Worm (Caenorhabditis elegans): ENCODE data around the gene C15H9.3.

C15H9.3 gene

DNA sequence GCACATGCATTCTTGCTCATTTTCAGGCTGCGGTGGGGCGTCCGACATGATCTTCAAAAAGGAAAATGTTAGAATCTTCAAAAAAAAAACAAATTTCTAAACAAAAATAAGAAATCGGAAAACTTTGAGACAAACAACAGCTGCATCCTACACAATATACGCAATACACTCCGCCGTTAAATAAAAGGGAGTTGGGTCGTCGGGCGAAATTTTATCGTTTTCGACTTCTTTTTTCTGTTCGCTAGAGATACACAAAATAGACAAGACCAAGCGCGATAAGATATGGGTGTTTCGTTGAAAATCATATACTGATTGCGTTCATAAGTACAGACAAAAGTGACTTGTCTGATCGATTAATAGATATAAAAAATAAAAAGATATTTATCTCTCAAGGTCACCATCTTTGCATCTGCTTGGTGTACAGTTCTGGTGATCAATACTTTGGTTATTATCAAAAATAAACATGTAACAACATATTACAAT, 6.3 kb upstream of the C15H9.3 start, which contains the start of gene kynu-1:
kynu-1 (minus strand) TSS at position 51 of the 483 bp plus-strand sequence.
- TF ChIP-seq nhr-71 (tag; optimal IDR thresholded peaks at IDR 0.05) = peak; percentile 19
- TF ChIP-seq lsy-2 (tag; optimal IDR thresholded peaks at IDR 0.05) = no peak
- TF ChIP-seq nhr-85 (tag) = peak; percentile 71
- peak; percentile 62 for TF ChIP-seq lin-14 (GFP tag; optimal IDR thresholded peaks at IDR 0.05)
- TF ChIP-seq dpl-1 (GFP tag; optimal IDR thresholded peaks at IDR 0.05) = no peak
- TF ChIP-seq mdl-1 (tag; optimal IDR thresholded peaks at IDR 0.05) = no peak
- TF ChIP-seq skn-1 (tag; optimal IDR thresholded peaks at IDR 0.05) = no peak
- no peak for TF ChIP-seq fkh-8 (tag; optimal IDR thresholded peaks at IDR 0.05)
- TF ChIP-seq blmp-1 (tag; optimal IDR thresholded peaks at IDR 0.05) = peak; percentile 90
- no peak for TF ChIP-seq unc-86 (tag; optimal IDR thresholded peaks at IDR 0.05)
- no peak for TF ChIP-seq ama-1 (optimal IDR thresholded peaks at IDR 0.05)
- peak; percentile 25 for TF ChIP-seq nhr-90 (tag; optimal IDR thresholded peaks at IDR 0.05; ENCODE audit: poor library complexity)
- TF ChIP-seq snu-23 (GFP tag; optimal IDR thresholded peaks at IDR 0.05) = peak; percentile 9
- TF ChIP-seq elt-3 (tag; optimal IDR thresholded peaks at IDR 0.05) = peak in 3 of 6 experiments; percentile 43 to 84 (median 61)
- no peak for TF ChIP-seq ceh-8 (GFP tag; optimal IDR thresholded peaks at IDR 0.05)
- no peak for TF ChIP-seq C34B4.2 (tag; optimal IDR thresholded peaks at IDR 0.05)
- no peak for TF ChIP-seq fkh-4 (tag; optimal IDR thresholded peaks at IDR 0.05; ENCODE audit: borderline replicate concordance)
- TF ChIP-seq Y116A8C.19 (tag; optimal IDR thresholded peaks at IDR 0.05; ENCODE audit: borderline replicate concordance) = no peak
- peak; percentile 56 for TF ChIP-seq nhr-20 (tag; optimal IDR thresholded peaks at IDR 0.05)

DNA sequence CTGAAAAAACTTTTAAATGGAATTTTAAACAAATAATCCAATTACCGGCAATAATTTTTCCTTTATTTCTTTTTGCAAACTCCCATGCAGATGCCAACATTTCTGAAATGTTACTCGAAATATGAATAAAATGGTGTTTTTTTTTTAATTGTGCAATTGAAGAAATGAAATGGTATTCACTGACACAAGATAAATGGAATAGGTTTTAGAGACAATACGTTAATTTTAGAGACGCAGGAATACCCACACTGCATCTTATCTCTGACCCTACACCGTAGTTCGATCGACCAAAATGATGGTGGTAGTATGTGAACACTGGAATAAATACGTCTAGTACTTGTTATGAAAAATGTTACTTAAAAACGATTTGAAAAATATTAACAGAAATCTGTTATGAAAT, 2.8 kb upstream of the C15H9.3 start, which contains the start of gene prx-3:
prx-3 (minus strand) TSS at position 101 of the 400 bp plus-strand sequence.
- no peak for TF ChIP-seq nhr-11 (tag; optimal IDR thresholded peaks at IDR 0.05)
- TF ChIP-seq C34B4.2 (tag; optimal IDR thresholded peaks at IDR 0.05) = no peak
- TF ChIP-seq nhr-20 (tag; optimal IDR thresholded peaks at IDR 0.05) = peak; percentile 46

DNA sequence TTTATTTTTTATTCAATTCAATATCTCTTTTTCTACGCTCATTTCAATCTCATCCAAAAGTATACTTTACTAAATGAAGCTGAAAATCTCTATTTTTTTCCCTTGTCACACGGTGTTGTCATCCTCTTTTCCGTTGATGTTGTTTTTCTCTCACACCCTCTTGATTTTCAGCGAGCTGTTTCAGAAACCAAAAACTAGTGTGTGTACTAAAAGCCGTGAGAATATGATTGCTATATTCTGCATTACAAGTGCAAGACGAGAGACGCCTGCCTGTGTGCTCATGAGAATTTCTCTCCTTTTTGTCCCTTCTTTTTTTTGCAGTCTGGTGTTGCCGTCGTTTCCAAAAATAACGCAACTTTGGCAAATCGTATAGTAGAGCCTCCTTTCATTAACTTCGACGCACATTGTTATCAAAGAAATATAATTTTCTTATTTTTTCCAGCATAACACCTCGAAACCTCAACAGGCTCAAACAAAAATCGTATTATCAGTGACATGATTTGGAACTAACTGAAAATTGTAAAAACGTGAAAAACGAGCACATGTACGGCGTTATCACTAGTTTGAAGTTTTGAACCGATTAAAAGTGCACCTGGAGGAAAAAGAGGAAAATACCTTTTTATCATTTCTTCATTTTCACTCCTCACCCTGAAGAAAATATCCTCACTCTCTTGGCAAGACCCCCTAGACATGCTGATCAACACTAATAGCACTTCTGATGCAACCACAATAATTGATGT, 2.7 kb downstream of the C15H9.3 start, which contains the start of gene C15H9.2:
C15H9.2 (plus strand) TSS at position 441 of the 740 bp plus-strand sequence.
- TF ChIP-seq nhr-19 (GFP tag; conservative IDR thresholded peaks at IDR 0.05) (no peak), Y116A8C.19 (tag; optimal IDR thresholded peaks at IDR 0.05; ENCODE audit: borderline replicate concordance) (no peak), egl-13 (tag; optimal IDR thresholded peaks at IDR 0.05) (no peak), mef-2 (tag; optimal IDR thresholded peaks at IDR 0.05) (no peak), mdl-1 (tag; optimal IDR thresholded peaks at IDR 0.05) (no peak), fkh-8 (tag; optimal IDR thresholded peaks at IDR 0.05) (peak; percentile 53), lin-14 (GFP tag; optimal IDR thresholded peaks at IDR 0.05) (peak; percentile 20), nhr-11 (tag; optimal IDR thresholded peaks at IDR 0.05) (no peak), efl-1 (optimal IDR thresholded peaks at IDR 0.05) (no peak), efl-1 (GFP tag; optimal IDR thresholded peaks at IDR 0.05 in 1 of 2) (no peak), nhr-76 (tag; optimal IDR thresholded peaks at IDR 0.05) (no peak), xbp-1 (tag; optimal IDR thresholded peaks at IDR 0.05) (no peak), elt-2 (tag; optimal IDR thresholded peaks at IDR 0.05) (peak; percentile 56), efl-3 (GFP tag; optimal IDR thresholded peaks at IDR 0.05) (no peak), snpc-4 (tag; optimal IDR thresholded peaks at IDR 0.05) (no peak), tbx-2 (tag; optimal IDR thresholded peaks at IDR 0.05) (no peak), ces-1 (GFP tag; optimal IDR thresholded peaks at IDR 0.05) (no peak), fkh-4 (tag; optimal IDR thresholded peaks at IDR 0.05; ENCODE audit: borderline replicate concordance) (no peak), lin-13 (GFP tag; optimal IDR thresholded peaks at IDR 0.05) (no peak), zag-1 (tag; optimal IDR thresholded peaks at IDR 0.05) (no peak), aly-2 (tag; optimal IDR thresholded peaks at IDR 0.05) (no peak), nhr-28 (tag; optimal IDR thresholded peaks at IDR 0.05) (no peak), ztf-11 (tag; optimal IDR thresholded peaks at IDR 0.05) (no peak), unc-62 (GFP tag; optimal IDR thresholded peaks at IDR 0.05) (no peak), irx-1 (tag; optimal IDR thresholded peaks at IDR 0.05) (no peak), F16B12.6 (tag; optimal IDR thresholded peaks at IDR 0.05) (no peak), nhr-77 (tag; optimal IDR thresholded peaks at IDR 0.05) (no peak), ceh-82 (tag; optimal IDR thresholded peaks at IDR 0.05) (no peak), unc-130 (tag; optimal IDR thresholded peaks at IDR 0.05) (no peak), ceh-8 (GFP tag; optimal IDR thresholded peaks at IDR 0.05) (peak; percentile 14), unc-98 (GFP tag; IDR thresholded peaks at IDR 0.05) (no peak)
